Fruit fly (Drosophila melanogaster) whole organism, embryonic: Measurements from ENCODE around the gene CG18581.
A peak's percentile ranks its signal among the peaks of the same experiment; 100 is the strongest.

Source experiments
- Ada2b ChIP-seq: fragments of 200-800 bp; sonication (Bioruptor generic); IDR thresholded peaks from 2 replicates; pipeline ENCODE4 v1.3.6; 2022; ENCODE audit warnings: missing biosample characterization, missing genetic modification characterization
- CG10274 ChIP-seq: fragments of 200-800 bp; sonication (Bioruptor generic); optimal IDR thresholded peaks from 3 replicates; lab custom pipeline; 2017; ENCODE audit warnings: missing biosample characterization, mild to moderate bottlenecking, missing genetic modification characterization
- CG11247 ChIP-seq: fragments of 200-800 bp; sonication (Bioruptor generic); IDR thresholded peaks from 2 replicates; pipeline ENCODE4 v1.3.6; 2022; ENCODE audit warnings: missing biosample characterization, missing genetic modification characterization
- CG11723 ChIP-seq: fragments of 200-800 bp; sonication (Bioruptor generic); optimal IDR thresholded peaks from 2 replicates; lab custom pipeline; 2017; ENCODE audit warnings: missing biosample characterization, mild to moderate bottlenecking, missing genetic modification characterization
- CG12071 ChIP-seq: fragments of 200-800 bp; sonication (Bioruptor generic); optimal IDR thresholded peaks from 3 replicates; lab custom pipeline; 2018; ENCODE audit warnings: missing biosample characterization, mild to moderate bottlenecking, missing genetic modification characterization
- CG12769 ChIP-seq: fragments of 200-800 bp; sonication (Bioruptor generic); optimal IDR thresholded peaks from 2 replicates; lab custom pipeline; 2019; ENCODE audit warnings: missing biosample characterization, mild to moderate bottlenecking, missing genetic modification characterization, moderate library complexity
- CG1602 ChIP-seq: fragments of 200-800 bp; sonication (Bioruptor generic); optimal IDR thresholded peaks from 3 replicates; lab custom pipeline; 2016; ENCODE audit warnings: missing biosample characterization, missing genetic modification characterization
- CG16863 ChIP-seq: fragments of 200-800 bp; sonication (Bioruptor generic); optimal IDR thresholded peaks from 3 replicates; lab custom pipeline; 2016; ENCODE audit warnings: missing biosample characterization, missing genetic modification characterization
- CG17186 ChIP-seq: fragments of 200-800 bp; sonication (Bioruptor generic); optimal IDR thresholded peaks from 3 replicates; lab custom pipeline; 2017; ENCODE audit warnings: missing biosample characterization, missing genetic modification reagents, missing genetic modification characterization
- CG17912 ChIP-seq: fragments of 200-800 bp; sonication (Bioruptor generic); optimal IDR thresholded peaks from 2 replicates; lab custom pipeline; 2018; ENCODE audit warnings: missing biosample characterization, mild to moderate bottlenecking, missing genetic modification characterization
- CG3065 ChIP-seq: fragments of 200-800 bp; sonication (Bioruptor generic); optimal IDR thresholded peaks from 2 replicates; lab custom pipeline; 2016; ENCODE audit warnings: missing biosample characterization, missing genetic modification characterization
- CG3995 ChIP-seq: fragments of 200-800 bp; sonication (Bioruptor generic); optimal IDR thresholded peaks from 3 replicates; lab custom pipeline; 2016; ENCODE audit warnings: missing biosample characterization, missing genetic modification characterization
- CG43689 ChIP-seq: fragments of 200-800 bp; sonication (Bioruptor generic); IDR thresholded peaks from 2 replicates; pipeline ENCODE4 v1.3.6; 2022; ENCODE audit warnings: missing biosample characterization, missing genetic modification characterization
- CG4730 ChIP-seq: fragments of 200-800 bp; sonication (Bioruptor generic); IDR thresholded peaks from 2 replicates; pipeline ENCODE4 v1.3.6; 2022; ENCODE audit warnings: missing biosample characterization, missing genetic modification characterization
- CG5245 ChIP-seq: fragments of 200-800 bp; sonication (Bioruptor generic); optimal IDR thresholded peaks from 3 replicates; lab custom pipeline; 2016; ENCODE audit warnings: missing biosample characterization, missing genetic modification characterization
- CG8089 ChIP-seq: fragments of 200-800 bp; sonication (Bioruptor generic); optimal IDR thresholded peaks from 3 replicates; lab custom pipeline; 2016; ENCODE audit warnings: missing biosample characterization, missing genetic modification characterization
- CG8388 ChIP-seq: fragments of 200-800 bp; sonication (Bioruptor generic); optimal IDR thresholded peaks from 2 replicates; lab custom pipeline; 2019; ENCODE audit warnings: missing biosample characterization, mild to moderate bottlenecking, missing genetic modification characterization, moderate library complexity
- CG9932 ChIP-seq: fragments of 200-800 bp; sonication (Bioruptor generic); IDR thresholded peaks from 2 replicates; pipeline ENCODE4 v1.3.6; 2022; ENCODE audit warnings: missing biosample characterization, missing genetic modification characterization
- Dip3 ChIP-seq: fragments of 200-800 bp; sonication (Bioruptor generic); optimal IDR thresholded peaks from 3 replicates; lab custom pipeline; 2016; ENCODE audit warnings: missing biosample characterization, missing genetic modification characterization
- E2f2 ChIP-seq: fragments of 200-800 bp; sonication (Bioruptor generic); IDR thresholded peaks from 2 replicates; pipeline ENCODE4 v1.3.6; 2022; ENCODE audit warnings: missing biosample characterization, missing genetic modification characterization
- Fer1 ChIP-seq: fragments of 200-800 bp; sonication (Bioruptor generic); optimal IDR thresholded peaks from 2 replicates; lab custom pipeline; 2017; ENCODE audit warnings: missing biosample characterization, mild to moderate bottlenecking, missing genetic modification characterization
- Hr3 ChIP-seq: fragments of 200-800 bp; sonication (Bioruptor generic); optimal IDR thresholded peaks from 3 replicates; lab custom pipeline; 2016; ENCODE audit warnings: missing biosample characterization, missing genetic modification characterization
- Hr78 ChIP-seq, 2 experiments: fragments of 200-800 bp in 1 of 2; fragments of >200 bp in 1 of 2; sonication (Bioruptor generic) in 1 of 2; optimal IDR thresholded peaks; 2 replicates each; lab custom pipeline; 2017 to 2019; ENCODE audit warnings: missing biosample characterization in 2 of 2, missing genetic modification characterization in 2 of 2, mild to moderate bottlenecking in 1 of 2, moderate library complexity in 1 of 2
- Hsf ChIP-seq: fragments of 200-800 bp; sonication (Bioruptor generic); optimal IDR thresholded peaks from 3 replicates; lab custom pipeline; 2016; ENCODE audit warnings: missing biosample characterization, missing genetic modification characterization
- Mes4 ChIP-seq: fragments of 200-800 bp; sonication (Bioruptor generic); optimal IDR thresholded peaks from 2 replicates; lab custom pipeline; 2016; ENCODE audit warnings: missing biosample characterization, missing genetic modification characterization
- NfI ChIP-seq: fragments of 200-800 bp; sonication (Bioruptor generic); optimal IDR thresholded peaks from 3 replicates; lab custom pipeline; 2018; ENCODE audit warnings: missing biosample characterization, mild to moderate bottlenecking, missing genetic modification characterization, moderate library complexity
- Opbp ChIP-seq: fragments of 200-800 bp; sonication (Bioruptor generic); IDR thresholded peaks from 3 replicates; pipeline ENCODE4 v1.3.6; 2022; ENCODE audit warnings: missing biosample characterization, missing genetic modification characterization; ENCODE audit not compliant: partially characterized antibody
- PHDP ChIP-seq: fragments of 200-800 bp; sonication (Bioruptor generic); optimal IDR thresholded peaks from 3 replicates; lab custom pipeline; 2018; ENCODE audit warnings: missing biosample characterization, mild to moderate bottlenecking, missing genetic modification characterization, moderate library complexity
- Rx ChIP-seq: fragments of 200-800 bp; sonication (Bioruptor generic); IDR thresholded peaks from 2 replicates; pipeline ENCODE4 v1.3.6; 2022; ENCODE audit warnings: missing biosample characterization, missing genetic modification characterization
- Usf ChIP-seq: fragments of 200-800 bp; sonication (Bioruptor generic); optimal IDR thresholded peaks from 2 replicates; lab custom pipeline; 2017; ENCODE audit warnings: missing genotype, missing biosample characterization, missing genetic modification characterization
- Vsx1 ChIP-seq: fragments of 200-800 bp; sonication (Bioruptor generic); optimal IDR thresholded peaks from 2 replicates; lab custom pipeline; 2017; ENCODE audit warnings: missing biosample characterization, mild to moderate bottlenecking, missing genetic modification characterization, missing genetic modification reagents
- Xbp1 ChIP-seq: fragments of 200-800 bp; sonication (Bioruptor generic); optimal IDR thresholded peaks from 3 replicates; lab custom pipeline; 2016; ENCODE audit warnings: missing biosample characterization, mild to moderate bottlenecking, missing genetic modification characterization
- bab2 ChIP-seq: fragments of 200-800 bp; sonication (Bioruptor generic); optimal IDR thresholded peaks from 2 replicates; lab custom pipeline; 2016; ENCODE audit warnings: missing biosample characterization, missing genetic modification characterization
- cas ChIP-seq: fragments of 200-800 bp; sonication (Bioruptor generic); IDR thresholded peaks from 2 replicates; pipeline ENCODE4 v1.3.6; 2022; ENCODE audit warnings: missing biosample characterization, missing genetic modification characterization
- cato ChIP-seq: fragments of 200-800 bp; sonication (Bioruptor generic); optimal IDR thresholded peaks from 2 replicates; lab custom pipeline; 2016; ENCODE audit warnings: missing biosample characterization, missing genetic modification characterization, borderline replicate concordance
- chn ChIP-seq: fragments of 200-800 bp; sonication (Bioruptor generic); optimal IDR thresholded peaks from 2 replicates; lab custom pipeline; 2016; ENCODE audit warnings: missing biosample characterization, missing genetic modification characterization
- croc ChIP-seq: fragments of 200-800 bp; sonication (Bioruptor generic); conservative IDR thresholded peaks from 3 replicates; pipeline ENCODE4 v1.3.6; 2022; ENCODE audit warnings: missing biosample characterization, missing genetic modification characterization
- cwo ChIP-seq: fragments of 200-800 bp; sonication (Bioruptor generic); optimal IDR thresholded peaks from 3 replicates; lab custom pipeline; 2017; ENCODE audit warnings: missing biosample characterization, missing genetic modification characterization, mild to moderate bottlenecking, moderate library complexity, missing genetic modification reagents
- dan ChIP-seq: fragments of 200-800 bp; sonication (Bioruptor generic); IDR thresholded peaks from 2 replicates; pipeline ENCODE4 v1.3.6; 2022; ENCODE audit warnings: missing biosample characterization, missing genetic modification characterization
- fu2 ChIP-seq: fragments of 200-800 bp; sonication (Bioruptor generic); optimal IDR thresholded peaks from 2 replicates; lab custom pipeline; 2016; ENCODE audit warnings: missing biosample characterization, missing genetic modification characterization
- jing ChIP-seq: fragments of 200-800 bp; sonication (Bioruptor generic); optimal IDR thresholded peaks from 2 replicates; lab custom pipeline; 2018; ENCODE audit warnings: missing biosample characterization, mild to moderate bottlenecking, missing genetic modification characterization
- lab ChIP-seq: fragments of 200-800 bp; sonication (Bioruptor generic); optimal IDR thresholded peaks from 3 replicates; lab custom pipeline; 2017; ENCODE audit warnings: missing biosample characterization, missing genetic modification characterization, mild to moderate bottlenecking, moderate library complexity, missing genetic modification reagents
- luna ChIP-seq: fragments of 200-800 bp; sonication (Bioruptor generic); optimal IDR thresholded peaks from 2 replicates; lab custom pipeline; 2016; ENCODE audit warnings: missing biosample characterization, missing genetic modification characterization
- sens ChIP-seq: fragments of 200-800 bp; sonication (Bioruptor generic); peaks from one replicate; lab custom pipeline; 2016; ENCODE audit warnings: missing biosample characterization, missing genetic modification characterization
- slp2 ChIP-seq: fragments of 200-800 bp; sonication (Bioruptor generic); optimal IDR thresholded peaks from 2 replicates; lab custom pipeline; 2016; ENCODE audit warnings: missing biosample characterization, missing genetic modification characterization
- sqz ChIP-seq: fragments of 200-800 bp; sonication (Bioruptor generic); optimal IDR thresholded peaks from 3 replicates; lab custom pipeline; 2018; ENCODE audit warnings: missing biosample characterization, mild to moderate bottlenecking, missing genetic modification characterization
- stwl ChIP-seq: fragments of 200-800 bp; sonication (Bioruptor generic); optimal IDR thresholded peaks from 3 replicates; lab custom pipeline; 2018; ENCODE audit warnings: missing biosample characterization, mild to moderate bottlenecking, missing genetic modification characterization, moderate library complexity
- tin ChIP-seq: fragments of 200-800 bp; sonication (Bioruptor generic); optimal IDR thresholded peaks from 3 replicates; lab custom pipeline; 2016; ENCODE audit warnings: missing biosample characterization, missing genetic modification characterization
- unc-4 ChIP-seq: fragments of 200-800 bp; sonication (Bioruptor generic); IDR thresholded peaks from 2 replicates; pipeline ENCODE4 v1.3.6; 2022; ENCODE audit warnings: missing biosample characterization, missing genetic modification characterization; ENCODE audit not compliant: partially characterized antibody

CG18581 gene

DNA sequence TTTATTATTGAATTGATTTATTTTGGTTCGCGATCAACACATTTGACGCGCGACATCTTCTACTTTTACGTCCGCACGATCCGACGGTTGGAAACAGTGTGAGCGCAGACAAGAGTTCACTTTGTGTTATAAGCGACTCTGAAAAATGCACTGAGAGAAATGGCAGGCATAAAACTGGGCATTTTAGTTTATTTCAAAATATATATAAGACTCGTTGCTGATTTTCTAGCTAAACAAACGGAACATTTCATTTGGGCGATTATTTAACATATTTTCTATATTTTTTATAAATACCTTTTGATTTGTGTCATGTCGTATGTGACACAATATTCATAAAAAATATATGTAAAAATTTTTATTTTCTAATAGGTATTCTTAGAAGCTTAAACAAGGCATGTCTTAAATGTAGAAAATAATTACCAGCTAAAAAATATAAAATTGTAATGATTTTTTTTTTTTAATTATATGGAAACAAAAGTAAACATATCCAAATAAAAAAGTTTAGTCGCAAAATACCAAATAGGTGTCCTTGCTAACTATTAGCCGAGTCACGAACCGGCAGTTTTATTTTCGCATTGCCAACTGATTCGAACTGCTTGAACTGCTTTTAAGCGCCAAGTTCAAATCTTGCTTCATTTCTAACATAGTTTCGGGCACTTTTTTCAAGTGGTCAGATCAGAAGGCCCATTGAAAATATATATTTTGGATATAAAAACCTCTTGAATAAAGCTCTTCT is 35.9 kb downstream of the CG18581 start, which contains the start of gene Reck (continued):
- TF ChIP-seq slp2 (peak; percentile 35), bab2 (GFP tag; lab: Kevin White, UChicago) (peak; percentile 57), CG17186 (GFP tag; lab: Kevin White, UChicago) (no peak), CG11723 (GFP tag; lab: Kevin White, UChicago) (peak; percentile 50), CG12071 (peak; percentile 72), CG3065 (GFP tag; lab: Kevin White, UChicago) (peak; percentile 60), NfI (GFP tag; lab: Kevin White, UChicago) (peak; percentile 77), CG43689 (peak; percentile 48; the same call in 1 of the 2 replicates), CG16863 (peak; percentile 42), cas (GFP tag; lab: Robert Waterston, UW) (peak; percentile 60; the same call in 1 of the 2 replicates), luna (GFP tag; lab: Kevin White, UChicago) (no peak), Xbp1 (GFP tag; lab: Kevin White, UChicago) (peak; percentile 87), unc-4 (GFP tag; lab: Robert Waterston, UW) (no peak), CG11247 (GFP tag; lab: Robert Waterston, UW) (peak; percentile 73), Vsx1 (GFP tag; lab: Kevin White, UChicago) (peak; percentile 60), CG1602 (peak; percentile 71), sens (GFP tag; lab: Kevin White, UChicago) (peak; percentile 93), CG17912 (GFP tag; lab: Kevin White, UChicago) (no peak), Fer1 (GFP tag; lab: Kevin White, UChicago) (peak; percentile 89), CG8388 (GFP tag; lab: Kevin White, UChicago) (peak; percentile 88), Hr78 (GFP tag; optimal IDR thresholded peaks at IDR 0.05; lab: Kevin White, UChicago) (peak in 1 of 2 experiments; percentile 54), Dip3 (GFP tag; lab: Kevin White, UChicago) (peak; percentile 21), CG8089 (GFP tag; lab: Kevin White, UChicago) (peak; percentile 44), tin (GFP tag; lab: Kevin White, UChicago) (peak; percentile 84), CG12769 (peak; percentile 16), Opbp (no peak), Mes4 (no peak), chn (GFP tag; lab: Kevin White, UChicago) (peak; percentile 38), Rx (peak; percentile 50; the same call in 1 of the 2 replicates), dan (GFP tag; lab: Robert Waterston, UW) (no peak), CG5245 (GFP tag; lab: Kevin White, UChicago) (peak; percentile 71), CG10274 (peak; percentile 45), CG4730 (GFP tag; lab: Robert Waterston, UW) (peak; percentile 74), croc (GFP tag; lab: Robert Waterston, UW) (peak; percentile 38; the same call in 1 of the 3 replicates), lab (GFP tag; lab: Kevin White, UChicago) (peak; percentile 90), Hsf (GFP tag; lab: Kevin White, UChicago) (peak; percentile 70), Hr3 (GFP tag; lab: Kevin White, UChicago) (peak; percentile 80), sqz (peak; percentile 74), CG3995 (GFP tag; lab: Kevin White, UChicago) (no peak), Usf (no peak), fu2 (GFP tag; lab: Kevin White, UChicago) (no peak), CG9932 (GFP tag; lab: Robert Waterston, UW) (peak; percentile 60), jing (peak; percentile 28), cwo (peak; percentile 76), Ada2b (GFP tag; lab: Robert Waterston, UW) (peak; percentile 83), stwl (tag; lab: Kevin White, UChicago) (peak; percentile 43), PHDP (tag; lab: Kevin White, UChicago) (peak; percentile 89), cato (GFP tag; lab: Kevin White, UChicago) (peak; percentile 43), E2f2 (GFP tag; lab: Robert Waterston, UW) (peak; percentile 75)
